ENCODE assay signal across 2 worm cellular contexts in the genomic region with DNA sequence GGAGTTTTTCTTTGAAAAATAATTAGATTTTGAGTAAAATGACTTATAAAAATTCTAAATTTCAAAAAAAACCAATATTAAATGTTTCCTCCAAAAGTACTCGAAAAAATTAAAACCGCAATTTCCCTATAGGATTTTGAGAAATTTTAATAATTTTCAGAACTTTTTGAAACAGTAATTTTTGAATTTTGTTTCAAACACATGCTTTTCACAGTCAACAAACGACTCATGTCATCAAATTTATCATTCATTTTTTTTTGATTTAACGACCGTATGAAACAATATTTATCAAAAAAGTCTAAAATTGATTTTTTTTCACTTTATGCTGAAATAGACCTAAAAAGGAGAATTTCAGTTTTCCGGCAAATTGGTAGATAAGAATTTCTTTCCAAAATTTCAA.
A peak's percentile ranks its signal among the peaks of the same experiment; 100 is the strongest.
TF ChIP-seq lines count a peak whose summit lies in the region.

No protein-coding gene starts in this region.

TF ChIP-seq in whole organism, L4 larva, 104 proteins besides CTCF, POLR2A, EP300 and RAD21:
- TF ChIP-seq ceh-20 (GFP tag; IDR thresholded peaks at IDR 0.05; lab: Robert Waterston, UW) (no peak), dmd-6 (GFP tag; IDR thresholded peaks at IDR 0.05; lab: Robert Waterston, UW) (no peak), snpc-1.2 (GFP tag; IDR thresholded peaks at IDR 0.05; lab: Robert Waterston, UW) (peak; percentile 72)
TF ChIP-seq in whole organism, L4 larva: peak in this region for 1.

TF ChIP-seq in whole organism, young adult, 124 proteins besides CTCF, POLR2A, EP300 and RAD21:
- no peak for TF ChIP-seq akir-1 (GFP tag; optimal IDR thresholded peaks at IDR 0.05; lab: Kevin White, UChicago)
- peak; percentile 72 for TF ChIP-seq attf-6 (GFP tag; IDR thresholded peaks at IDR 0.05; lab: Robert Waterston, UW)
- TF ChIP-seq tbx-9 (tag; optimal IDR thresholded peaks at IDR 0.05; lab: Kevin White, UChicago; ENCODE audit: borderline replicate concordance) = no peak
- no peak for TF ChIP-seq Y53F4B.3 (GFP tag; IDR thresholded peaks at IDR 0.05; lab: Robert Waterston, UW)
- no peak for TF ChIP-seq snpc-4 (GFP tag; optimal IDR thresholded peaks at IDR 0.05; lab: Kevin White, UChicago)
- peak in 2 of 4 experiments; percentile 35 to 69 for TF ChIP-seq snpc-4 (tag; optimal IDR thresholded peaks at IDR 0.05; lab: Kevin White, UChicago)
- TF ChIP-seq nhr-179 (tag; optimal IDR thresholded peaks at IDR 0.05; lab: Kevin White, UChicago) = no peak
